Worm (Caenorhabditis elegans): ENCODE measurements around the gene R12H7.4.

- TF ChIP-seq ref-1 (GFP tag; conservative IDR thresholded peaks at IDR 0.05): no peak
- TF ChIP-seq klf-2 (GFP tag; conservative IDR thresholded peaks at IDR 0.05): no peak
- no peak for TF ChIP-seq flt-1 (GFP tag; IDR thresholded peaks at IDR 0.05)
- TF ChIP-seq tab-1 (GFP tag; IDR thresholded peaks at IDR 0.05): no peak
- TF ChIP-seq ztf-23 (GFP tag; IDR thresholded peaks at IDR 0.05): no peak
Observed at ce11 chrX:13249102-13249501, 32.2 kb downstream of the R12H7.4 start.
